In the genomic region with DNA sequence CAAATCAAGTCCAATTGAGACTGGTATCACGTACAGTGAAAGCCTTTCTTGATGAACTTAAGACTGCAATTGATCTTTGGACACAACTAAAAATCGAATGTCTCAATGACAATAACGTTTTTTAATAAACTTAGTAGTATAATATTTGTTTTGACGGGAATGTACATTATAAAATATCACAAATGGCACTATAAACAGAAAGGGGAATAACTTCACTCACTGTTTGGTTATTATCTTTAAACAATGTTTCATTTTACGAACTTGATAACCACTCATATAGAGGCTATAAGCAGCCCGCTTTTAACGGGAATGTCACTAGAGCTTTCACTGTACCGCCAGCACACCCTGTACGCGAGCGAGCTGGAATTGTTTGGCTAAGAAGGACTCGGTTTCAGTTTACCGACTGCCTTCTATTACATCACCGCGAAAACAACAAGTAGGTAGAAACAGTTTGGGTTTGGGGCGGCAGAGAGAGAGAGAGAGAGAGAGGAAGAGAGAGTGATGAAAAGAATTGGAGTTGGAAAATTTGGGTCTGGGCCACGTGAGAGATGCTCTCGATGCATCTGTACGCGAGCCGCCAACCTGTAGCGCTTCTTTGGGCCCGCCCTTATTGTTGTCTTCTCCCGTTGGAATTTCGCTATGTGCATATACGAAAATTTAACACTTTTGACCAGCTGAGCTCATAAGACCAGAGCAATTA, we compare ENCODE assay signal across 6 fruit fly cellular contexts.
TF ChIP-seq lines count a peak whose summit lies in the region.

No protein-coding gene starts in this region.

- no peak for TF ChIP-seq CTCF in whole organism, embryonic (GFP tag; optimal IDR thresholded peaks at IDR 0.05; lab: Kevin White, UChicago)

TF ChIP-seq in whole organism, 6 proteins besides CTCF, POLR2A, EP300 and RAD21:
- TF ChIP-seq psq (optimal IDR thresholded peaks at IDR 0.05; lab: Kevin White, UChicago) (no peak), CG8478 (optimal IDR thresholded peaks at IDR 0.05; lab: Kevin White, UChicago) (no peak), EcR (GFP tag; optimal IDR thresholded peaks at IDR 0.05; lab: Kevin White, UChicago) (no peak), pan (optimal IDR thresholded peaks at IDR 0.05; lab: Kevin White, UChicago) (no peak), Dll (optimal IDR thresholded peaks at IDR 0.05; lab: Kevin White, UChicago) (peak; percentile 54), usp (GFP tag; optimal IDR thresholded peaks at IDR 0.05; lab: Kevin White, UChicago) (no peak)

TF ChIP-seq in whole organism, adult, 20 proteins besides CTCF, POLR2A, EP300 and RAD21 (continues in another document):
- peak; percentile 29 for TF ChIP-seq CG33017 (tag; optimal IDR thresholded peaks at IDR 0.05; lab: Kevin White, UChicago)
- no peak for TF ChIP-seq bab1 (GFP tag; optimal IDR thresholded peaks at IDR 0.05; lab: Kevin White, UChicago)
- no peak for TF ChIP-seq cnc (optimal IDR thresholded peaks at IDR 0.05; lab: Kevin White, UChicago)
- no peak for TF ChIP-seq kay (GFP tag; lab: Kevin White, UChicago; ENCODE audit: borderline replicate concordance)
- no peak for TF ChIP-seq pad (GFP tag; optimal IDR thresholded peaks at IDR 0.05; lab: Kevin White, UChicago)
- no peak for TF ChIP-seq Crg-1 (GFP tag; optimal IDR thresholded peaks at IDR 0.05; lab: Kevin White, UChicago)
- no peak for TF ChIP-seq ovo (GFP tag; optimal IDR thresholded peaks at IDR 0.05; lab: Kevin White, UChicago)
- TF ChIP-seq CG11617 (GFP tag; optimal IDR thresholded peaks at IDR 0.05; lab: Kevin White, UChicago), result peak; percentile 42
- TF ChIP-seq CG12768 (GFP tag; optimal IDR thresholded peaks at IDR 0.05; lab: Kevin White, UChicago), result peak; percentile 68
- TF ChIP-seq CG7045 (GFP tag; optimal IDR thresholded peaks at IDR 0.05; lab: Kevin White, UChicago), result peak; percentile 23
- no peak for TF ChIP-seq CG1620 (GFP tag; optimal IDR thresholded peaks at IDR 0.05; lab: Kevin White, UChicago)
- TF ChIP-seq cic (GFP tag; optimal IDR thresholded peaks at IDR 0.05; lab: Kevin White, UChicago), result peak; percentile 2
- peak; percentile 21 for TF ChIP-seq Clk (GFP tag; optimal IDR thresholded peaks at IDR 0.05; lab: Kevin White, UChicago)
- no peak for TF ChIP-seq tj (GFP tag; optimal IDR thresholded peaks at IDR 0.05; lab: Kevin White, UChicago)
- TF ChIP-seq toe (GFP tag; optimal IDR thresholded peaks at IDR 0.05; lab: Kevin White, UChicago), result peak; percentile 53
- TF ChIP-seq Hr96 (GFP tag; optimal IDR thresholded peaks at IDR 0.05; lab: Kevin White, UChicago), result peak; percentile 43

TF ChIP-seq in whole organism, embryonic, 481 proteins besides CTCF, POLR2A, EP300 and RAD21 (continues in another document):
- TF ChIP-seq CG17361 (GFP tag; IDR thresholded peaks at IDR 0.05; lab: Robert Waterston, UW) (peak; percentile 51; the same call in 2 of the 3 replicates), CG4707 (GFP tag; optimal IDR thresholded peaks at IDR 0.05; lab: Kevin White, UChicago) (no peak), CG2678 (tag; optimal IDR thresholded peaks at IDR 0.05; lab: Kevin White, UChicago) (peak; percentile 64), CG2875 (GFP tag; optimal IDR thresholded peaks at IDR 0.05; lab: Kevin White, UChicago) (no peak), D19B (GFP tag; optimal IDR thresholded peaks at IDR 0.05; lab: Kevin White, UChicago) (peak; percentile 3), row (GFP tag; IDR thresholded peaks at IDR 0.05; lab: Robert Waterston, UW) (peak; percentile 52; the same call in 2 of the 3 replicates), CG8388 (GFP tag; optimal IDR thresholded peaks at IDR 0.05; lab: Kevin White, UChicago) (peak; percentile 12), ind (GFP tag; optimal IDR thresholded peaks at IDR 0.05; lab: Kevin White, UChicago) (peak; percentile 22), pan (optimal IDR thresholded peaks at IDR 0.05; lab: Kevin White, UChicago) (no peak), pan (GFP tag; optimal IDR thresholded peaks at IDR 0.05 in 1 of 2, IDR thresholded peaks at IDR 0.05 in 1 of 2) (peak in 1 of 2 experiments; percentile 30), ATbp (GFP tag; optimal IDR thresholded peaks at IDR 0.05; lab: Kevin White, UChicago) (peak; percentile 20), shn (GFP tag; optimal IDR thresholded peaks at IDR 0.05; lab: Kevin White, UChicago) (peak; percentile 16), nmo (GFP tag; optimal IDR thresholded peaks at IDR 0.05; lab: Kevin White, UChicago) (peak; percentile 15), Fer1 (GFP tag; optimal IDR thresholded peaks at IDR 0.05; lab: Kevin White, UChicago) (peak; percentile 27), CG33557 (GFP tag; optimal IDR thresholded peaks at IDR 0.05; lab: Kevin White, UChicago) (no peak)

TF ChIP-seq in whole organism, prepupa, 60 proteins besides CTCF, POLR2A, EP300 and RAD21 (continues in another document):
- TF ChIP-seq lz (GFP tag; optimal IDR thresholded peaks at IDR 0.05; lab: Kevin White, UChicago) (peak; percentile 76), fd85E (GFP tag; optimal IDR thresholded peaks at IDR 0.05; lab: Kevin White, UChicago) (no peak), CG8632 (GFP tag; optimal IDR thresholded peaks at IDR 0.05; lab: Kevin White, UChicago) (peak; percentile 39), CG6792 (GFP tag; optimal IDR thresholded peaks at IDR 0.05; lab: Kevin White, UChicago) (peak; percentile 56), svp (GFP tag; lab: Kevin White, UChicago) (peak; percentile 90), vri (GFP tag; optimal IDR thresholded peaks at IDR 0.05; lab: Kevin White, UChicago) (peak; percentile 81), CG6854 (GFP tag; optimal IDR thresholded peaks at IDR 0.05; lab: Kevin White, UChicago) (no peak), CG10631 (GFP tag; optimal IDR thresholded peaks at IDR 0.05; lab: Kevin White, UChicago) (peak; percentile 63), Eip75B (GFP tag; optimal IDR thresholded peaks at IDR 0.05; lab: Kevin White, UChicago) (peak; percentile 62), CG16779 (tag; optimal IDR thresholded peaks at IDR 0.05; lab: Kevin White, UChicago) (no peak), Lpt (GFP tag; optimal IDR thresholded peaks at IDR 0.05; lab: Kevin White, UChicago) (no peak), CG1621 (tag; optimal IDR thresholded peaks at IDR 0.05; lab: Kevin White, UChicago) (peak; percentile 14), CG32006 (GFP tag; optimal IDR thresholded peaks at IDR 0.05; lab: Kevin White, UChicago) (peak; percentile 57), CG6276 (GFP tag; optimal IDR thresholded peaks at IDR 0.05; lab: Kevin White, UChicago) (no peak), CG34406 (GFP tag; optimal IDR thresholded peaks at IDR 0.05; lab: Kevin White, UChicago) (peak; percentile 58), CG8119 (GFP tag; IDR thresholded peaks at IDR 0.05; lab: Robert Waterston, UW) (0 out of 3 replicates have a peak, but pooled peaks have one; percentile 40)

TF ChIP-seq in whole organism, pupa, 21 proteins besides CTCF, POLR2A, EP300 and RAD21 (continues in another document):
- TF ChIP-seq CG17806 (tag; optimal IDR thresholded peaks at IDR 0.05; lab: Kevin White, UChicago) (peak; percentile 27), fd96Ca (GFP tag; IDR thresholded peaks at IDR 0.05; lab: Robert Waterston, UW) (no peak), D1 (tag; optimal IDR thresholded peaks at IDR 0.05; lab: Kevin White, UChicago) (no peak), CG8301 (tag; optimal IDR thresholded peaks at IDR 0.05; lab: Kevin White, UChicago) (peak; percentile 50), CG34367 (tag; optimal IDR thresholded peaks at IDR 0.05; lab: Kevin White, UChicago) (no peak), Ets98B (GFP tag; IDR thresholded peaks at IDR 0.05; lab: Robert Waterston, UW) (no peak), CG8159 (tag; optimal IDR thresholded peaks at IDR 0.05; lab: Kevin White, UChicago) (peak; percentile 48), Pif1B (GFP tag; optimal IDR thresholded peaks at IDR 0.05; lab: Kevin White, UChicago) (no peak), CG13204 (GFP tag; optimal IDR thresholded peaks at IDR 0.05; lab: Kevin White, UChicago) (no peak), rn (GFP tag; IDR thresholded peaks at IDR 0.05; lab: Robert Waterston, UW) (no peak), gl (tag; optimal IDR thresholded peaks at IDR 0.05; lab: Kevin White, UChicago) (no peak), CG4496 (GFP tag; IDR thresholded peaks at IDR 0.05; lab: Robert Waterston, UW) (0 out of 3 replicates have a peak, but pooled peaks have one; percentile 18), CG12605 (GFP tag; IDR thresholded peaks at IDR 0.05; lab: Robert Waterston, UW) (peak; percentile 66), Snoo (tag; optimal IDR thresholded peaks at IDR 0.05; lab: Kevin White, UChicago) (peak; percentile 61), CG14655 (GFP tag; optimal IDR thresholded peaks at IDR 0.05; lab: Kevin White, UChicago) (peak; percentile 69), EcR (GFP tag; optimal IDR thresholded peaks at IDR 0.05; lab: Kevin White, UChicago) (no peak), CG9948 (tag; optimal IDR thresholded peaks at IDR 0.05; lab: Kevin White, UChicago) (peak; percentile 38), CG32121 (GFP tag; IDR thresholded peaks at IDR 0.05; lab: Robert Waterston, UW) (no peak)

TF ChIP-seq in whole organism, wandering third instar larva, 38 proteins besides CTCF, POLR2A, EP300 and RAD21 (continues in another document):
- no peak for TF ChIP-seq Jra (GFP tag; optimal IDR thresholded peaks at IDR 0.05; lab: Kevin White, UChicago)
- peak; percentile 22 for TF ChIP-seq sage (GFP tag; optimal IDR thresholded peaks at IDR 0.05; lab: Kevin White, UChicago)
- peak; percentile 68 for TF ChIP-seq h (GFP tag; optimal IDR thresholded peaks at IDR 0.05; lab: Kevin White, UChicago)
- peak; percentile 72 for TF ChIP-seq Sp1 (GFP tag; optimal IDR thresholded peaks at IDR 0.05; lab: Kevin White, UChicago)
- peak; percentile 78 for TF ChIP-seq HLH106 (tag; optimal IDR thresholded peaks at IDR 0.05; lab: Kevin White, UChicago)
- peak; percentile 33 for TF ChIP-seq CG9705 (GFP tag; optimal IDR thresholded peaks at IDR 0.05; lab: Kevin White, UChicago)
- TF ChIP-seq N (GFP tag; optimal IDR thresholded peaks at IDR 0.05; lab: Kevin White, UChicago), result no peak
- peak; percentile 64 for TF ChIP-seq rgr (GFP tag; optimal IDR thresholded peaks at IDR 0.05; lab: Kevin White, UChicago)
- TF ChIP-seq Hnf4 (GFP tag; optimal IDR thresholded peaks at IDR 0.05; lab: Kevin White, UChicago), result peak; percentile 22
- peak; percentile 56 for TF ChIP-seq ey (GFP tag; optimal IDR thresholded peaks at IDR 0.05; lab: Kevin White, UChicago)
- TF ChIP-seq Hr83 (GFP tag; optimal IDR thresholded peaks at IDR 0.05; lab: Kevin White, UChicago; ENCODE audit: poor library complexity, severe bottlenecking), result no peak
- no peak for TF ChIP-seq Mio (GFP tag; optimal IDR thresholded peaks at IDR 0.05; lab: Kevin White, UChicago)
- peak; percentile 61 for TF ChIP-seq woc (GFP tag; optimal IDR thresholded peaks at IDR 0.05; lab: Kevin White, UChicago)
- TF ChIP-seq Dif (GFP tag; optimal IDR thresholded peaks at IDR 0.05; lab: Kevin White, UChicago; ENCODE audit: partially characterized antibody), result peak; percentile 75
- TF ChIP-seq lola (GFP tag; optimal IDR thresholded peaks at IDR 0.05; lab: Kevin White, UChicago), result no peak
- TF ChIP-seq tai (GFP tag; optimal IDR thresholded peaks at IDR 0.05; lab: Kevin White, UChicago), result peak; percentile 53
- TF ChIP-seq Rel (GFP tag; optimal IDR thresholded peaks at IDR 0.05; lab: Kevin White, UChicago), result no peak
- TF ChIP-seq Rel (tag; optimal IDR thresholded peaks at IDR 0.05; lab: Kevin White, UChicago), result peak; percentile 60
- TF ChIP-seq usp (GFP tag; optimal IDR thresholded peaks at IDR 0.05; lab: Kevin White, UChicago), result no peak
- peak; percentile 37 for TF ChIP-seq dmrt93B (GFP tag; optimal IDR thresholded peaks at IDR 0.05; lab: Kevin White, UChicago)
